Worm (Caenorhabditis elegans): ENCODE measurements around the gene bus-19.

ce11 chrV:12881396-12881795, 9.5 kb downstream of the bus-19 start:
- TF ChIP-seq B0310.2 (tag; optimal IDR thresholded peaks at IDR 0.05) (no peak), ama-1 (optimal IDR thresholded peaks at IDR 0.05) (no peak), ceh-36 (tag; optimal IDR thresholded peaks at IDR 0.05) (no peak), tbx-37 (GFP tag; conservative IDR thresholded peaks at IDR 0.05) (no peak), hmbx-1 (tag; optimal IDR thresholded peaks at IDR 0.05) (no peak), pes-1 (GFP tag; IDR thresholded peaks at IDR 0.05) (no peak)

All from whole organism, early embryonic.